Worm (Caenorhabditis elegans): Measurements from ENCODE around the gene nipa-1.

DNA sequence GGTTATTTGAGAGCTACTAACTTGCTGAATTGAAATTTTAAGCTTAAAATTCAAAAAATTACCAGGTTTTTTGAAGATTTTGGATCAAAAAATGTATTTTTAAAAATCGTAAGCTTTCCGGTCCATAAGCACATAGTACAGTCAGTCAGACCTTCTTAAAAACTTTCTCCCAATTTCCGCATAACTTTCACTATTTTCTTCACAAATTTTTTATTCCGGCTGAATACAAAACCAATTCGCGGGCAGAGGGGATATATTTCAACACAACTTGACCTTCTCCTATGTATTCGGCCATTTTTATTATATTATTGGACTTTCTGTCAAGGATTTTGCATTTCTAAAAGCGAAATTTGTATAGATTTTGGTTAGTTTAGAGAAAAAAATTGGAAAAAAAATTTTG lies 33.6 kb upstream of the nipa-1 start:
- TF ChIP-seq ceh-36 (tag; optimal IDR thresholded peaks at IDR 0.05) (no peak), hnd-1 (tag; optimal IDR thresholded peaks at IDR 0.05) (no peak), ama-1 (optimal IDR thresholded peaks at IDR 0.05) (no peak), flt-1 (GFP tag; IDR thresholded peaks at IDR 0.05) (no peak), pes-1 (GFP tag; IDR thresholded peaks at IDR 0.05) (no peak), tbx-11 (GFP tag; IDR thresholded peaks at IDR 0.05) (no peak), hmbx-1 (tag; optimal IDR thresholded peaks at IDR 0.05) (no peak)

Measured in whole organism, early embryonic.